Fruit fly (Drosophila melanogaster) whole organism, pupa: ENCODE data around the gene CG7272.

Experiments
- CG12605 ChIP-seq: fragments of 200-800 bp; sonication (Bioruptor generic); IDR thresholded peaks from 2 replicates; pipeline ENCODE4 v1.3.6; 2022; ENCODE audit warnings: missing biosample characterization, missing genetic modification characterization
- CG17806 ChIP-seq: fragments of 200-800 bp; sonication (Bioruptor generic); optimal IDR thresholded peaks from 2 replicates; lab custom pipeline; 2018; ENCODE audit warnings: missing biosample characterization, mild to moderate bottlenecking, missing genetic modification characterization, moderate library complexity
- CG8159 ChIP-seq: fragments of 200-800 bp; sonication (Bioruptor generic); optimal IDR thresholded peaks from 3 replicates; lab custom pipeline; 2018; ENCODE audit warnings: missing biosample characterization, mild to moderate bottlenecking, missing genetic modification characterization, moderate library complexity
- CG9948 ChIP-seq: fragments of 200-800 bp; sonication (Bioruptor generic); optimal IDR thresholded peaks from 2 replicates; lab custom pipeline; 2018; ENCODE audit warnings: missing biosample characterization, mild to moderate bottlenecking, missing genetic modification characterization, moderate library complexity
- Pif1B ChIP-seq: fragments of 200-800 bp; sonication (Bioruptor generic); optimal IDR thresholded peaks from 3 replicates; lab custom pipeline; 2016; ENCODE audit warnings: missing biosample characterization, missing genetic modification characterization
- Snoo ChIP-seq: fragments of 200-800 bp; sonication (Bioruptor generic); optimal IDR thresholded peaks from 3 replicates; lab custom pipeline; 2017; ENCODE audit warnings: missing biosample characterization, mild to moderate bottlenecking, missing genetic modification characterization, inconsistent platforms
- rn ChIP-seq: fragments of 200-800 bp; sonication (Bioruptor generic); IDR thresholded peaks from 2 replicates; pipeline ENCODE4 v1.3.6; 2022; ENCODE audit warnings: missing biosample characterization, missing genetic modification characterization

dm6 chr3L:15525153-15525552, 24.4 kb downstream of the CG7272 start, which contains the start of gene CG33986:
- TF ChIP-seq CG12605 (GFP tag; lab: Robert Waterston, UW) = no peak
- no peak for TF ChIP-seq rn (GFP tag; lab: Robert Waterston, UW)
- TF ChIP-seq Pif1B (GFP tag; lab: Kevin White, UChicago) = no peak
- TF ChIP-seq Snoo (tag; lab: Kevin White, UChicago) = no peak
- TF ChIP-seq CG8159 (tag; lab: Kevin White, UChicago) = no peak
- TF ChIP-seq CG17806 (tag; lab: Kevin White, UChicago) = no peak
- no peak for TF ChIP-seq CG9948 (tag; lab: Kevin White, UChicago)
